Fruit fly (Drosophila melanogaster) whole organism, pupa: ENCODE results near the gene Fdh.

ENCODE experiments used
- CG10348 ChIP-seq: fragments of 200-800 bp; sonication (Bioruptor generic); IDR thresholded peaks from 2 replicates; pipeline ENCODE4 v1.3.6; 2022; ENCODE audit warnings: missing biosample characterization, missing genetic modification characterization
- CG12605 ChIP-seq: fragments of 200-800 bp; sonication (Bioruptor generic); IDR thresholded peaks from 2 replicates; pipeline ENCODE4 v1.3.6; 2022; ENCODE audit warnings: missing biosample characterization, missing genetic modification characterization
- CG14655 ChIP-seq: fragments of 200-800 bp; sonication (Bioruptor generic); optimal IDR thresholded peaks from 3 replicates; lab custom pipeline; 2017; ENCODE audit warnings: mild to moderate bottlenecking, missing biosample characterization, missing genetic modification reagents, missing genetic modification characterization
- CG15710 ChIP-seq: fragments of 200-800 bp; sonication (Bioruptor generic); optimal IDR thresholded peaks from 2 replicates; lab custom pipeline; 2018; ENCODE audit warnings: missing biosample characterization, mild to moderate bottlenecking, missing genetic modification characterization, moderate library complexity
- CG17806 ChIP-seq: fragments of 200-800 bp; sonication (Bioruptor generic); optimal IDR thresholded peaks from 2 replicates; lab custom pipeline; 2018; ENCODE audit warnings: missing biosample characterization, mild to moderate bottlenecking, missing genetic modification characterization, moderate library complexity
- CG32121 ChIP-seq: fragments of 200-800 bp; sonication (Bioruptor generic); IDR thresholded peaks from 2 replicates; pipeline ENCODE4 v1.3.6; 2022; ENCODE audit warnings: missing biosample characterization, missing genetic modification characterization
- CG8159 ChIP-seq: fragments of 200-800 bp; sonication (Bioruptor generic); optimal IDR thresholded peaks from 3 replicates; lab custom pipeline; 2018; ENCODE audit warnings: missing biosample characterization, mild to moderate bottlenecking, missing genetic modification characterization, moderate library complexity
- CG8301 ChIP-seq: fragments of 200-800 bp; sonication (Bioruptor generic); optimal IDR thresholded peaks from 2 replicates; lab custom pipeline; 2018; ENCODE audit warnings: missing biosample characterization, mild to moderate bottlenecking, missing genetic modification characterization
- D1 ChIP-seq: fragments of 200-800 bp; sonication (Bioruptor generic); optimal IDR thresholded peaks from 2 replicates; lab custom pipeline; 2018; ENCODE audit warnings: missing biosample characterization, mild to moderate bottlenecking, missing genetic modification characterization, moderate library complexity
- Ets98B ChIP-seq: fragments of 200-800 bp; sonication (Bioruptor generic); IDR thresholded peaks from 2 replicates; pipeline ENCODE4 v1.3.6; 2022; ENCODE audit warnings: missing biosample characterization, missing genetic modification characterization
- Pif1A ChIP-seq: fragments of 200-800 bp; sonication (Bioruptor generic); optimal IDR thresholded peaks from 3 replicates; lab custom pipeline; 2016; ENCODE audit warnings: missing biosample characterization, missing genetic modification characterization
- Pif1B ChIP-seq: fragments of 200-800 bp; sonication (Bioruptor generic); optimal IDR thresholded peaks from 3 replicates; lab custom pipeline; 2016; ENCODE audit warnings: missing biosample characterization, missing genetic modification characterization
- Snoo ChIP-seq: fragments of 200-800 bp; sonication (Bioruptor generic); optimal IDR thresholded peaks from 3 replicates; lab custom pipeline; 2017; ENCODE audit warnings: missing biosample characterization, mild to moderate bottlenecking, missing genetic modification characterization, inconsistent platforms

dm6 chr3R:10886462-10887315 lies 14.5 kb upstream of the Fdh start:
- TF ChIP-seq Pif1B (GFP tag; lab: Kevin White, UChicago) (peak; percentile 86), D1 (tag; lab: Kevin White, UChicago) (peak; percentile 66), CG14655 (GFP tag; lab: Kevin White, UChicago) (peak; percentile 90), CG8159 (tag; lab: Kevin White, UChicago) (peak; percentile 89), CG8301 (tag; lab: Kevin White, UChicago) (peak; percentile 89), Snoo (tag; lab: Kevin White, UChicago) (peak; percentile 87), CG12605 (GFP tag; lab: Robert Waterston, UW) (peak; percentile 81), CG10348 (GFP tag; lab: Robert Waterston, UW) (peak; percentile 69; the same call in 1 of the 2 replicates), CG32121 (peak; percentile 93), Ets98B (GFP tag; lab: Robert Waterston, UW) (peak; percentile 86), Pif1A (GFP tag; lab: Kevin White, UChicago) (peak; percentile 91), CG15710 (tag; lab: Kevin White, UChicago) (peak; percentile 89), CG17806 (tag; lab: Kevin White, UChicago) (peak; percentile 86)
